Worm (Caenorhabditis elegans): ENCODE results near the gene Y77E11A.12.

Y77E11A.12 gene

DNA sequence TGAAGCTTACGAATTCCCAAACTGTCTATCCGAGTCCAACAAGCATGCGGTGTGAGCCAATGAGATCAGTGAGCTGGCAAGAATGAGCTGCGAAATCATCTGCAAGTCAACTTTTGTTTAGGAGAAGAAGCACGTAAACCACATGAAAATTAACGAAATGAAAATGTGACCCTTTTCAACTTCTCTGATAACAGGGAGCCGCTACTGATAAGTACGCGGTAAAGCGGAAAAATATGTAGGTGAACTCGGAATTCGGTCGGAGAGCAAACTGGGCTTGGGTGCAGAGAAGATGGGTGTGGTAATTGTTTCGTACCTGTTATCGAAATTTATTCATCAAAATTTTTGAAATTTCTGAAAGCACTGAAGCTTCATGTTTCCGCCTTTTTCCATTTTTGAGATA, 41.6 kb upstream of the Y77E11A.12 start, which contains the start of gene clec-172:
Gene clec-172 (minus strand): TSS at position 101 of the 400 bp plus-strand sequence.
- TF ChIP-seq zfh-2 (GFP tag; conservative IDR thresholded peaks at IDR 0.05) (no peak), nhr-80 (tag; optimal IDR thresholded peaks at IDR 0.05) (peak; percentile 1), hmg-1.2 (GFP tag; IDR thresholded peaks at IDR 0.05) (no peak), xnd-1 (tag; optimal IDR thresholded peaks at IDR 0.05) (no peak)

DNA sequence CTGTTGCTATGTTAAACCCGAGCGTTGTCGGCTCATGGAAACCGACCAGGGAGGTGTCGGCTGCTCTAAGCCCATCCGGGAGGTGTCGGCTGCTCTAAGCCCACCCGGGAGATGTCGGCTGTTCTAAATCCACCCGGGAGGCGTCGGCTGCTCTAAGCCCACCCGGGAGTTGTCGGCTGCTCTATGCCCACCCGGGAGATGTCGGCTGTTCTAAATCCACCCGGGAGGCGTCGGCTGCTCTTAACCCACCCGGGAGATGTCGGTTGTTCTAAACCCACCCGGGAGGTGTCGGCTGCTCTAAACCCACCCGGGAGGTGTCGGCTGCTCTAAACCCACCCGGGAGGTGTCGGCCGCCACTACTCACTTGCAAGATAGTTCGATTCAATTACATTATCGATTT, 41.0 kb upstream of the Y77E11A.12 start:
- peak; percentile 91 for TF ChIP-seq zfh-2 (GFP tag; conservative IDR thresholded peaks at IDR 0.05)
- no peak for TF ChIP-seq snpc-4 (GFP tag; optimal IDR thresholded peaks at IDR 0.05)
- TF ChIP-seq snpc-4 (tag; optimal IDR thresholded peaks at IDR 0.05) = peak in 1 of 4 experiments; percentile 51
- TF ChIP-seq hlh-26 (GFP tag; conservative IDR thresholded peaks at IDR 0.05) = no peak
- TF ChIP-seq egrh-3 (GFP tag; IDR thresholded peaks at IDR 0.05) = peak; percentile 90
- no peak for TF ChIP-seq K12H6.12 (tag; optimal IDR thresholded peaks at IDR 0.05)
- 0 out of 2 replicates have a peak, but pooled peaks have one; percentile 28 for TF ChIP-seq lin-26 (GFP tag; IDR thresholded peaks at IDR 0.05)

DNA sequence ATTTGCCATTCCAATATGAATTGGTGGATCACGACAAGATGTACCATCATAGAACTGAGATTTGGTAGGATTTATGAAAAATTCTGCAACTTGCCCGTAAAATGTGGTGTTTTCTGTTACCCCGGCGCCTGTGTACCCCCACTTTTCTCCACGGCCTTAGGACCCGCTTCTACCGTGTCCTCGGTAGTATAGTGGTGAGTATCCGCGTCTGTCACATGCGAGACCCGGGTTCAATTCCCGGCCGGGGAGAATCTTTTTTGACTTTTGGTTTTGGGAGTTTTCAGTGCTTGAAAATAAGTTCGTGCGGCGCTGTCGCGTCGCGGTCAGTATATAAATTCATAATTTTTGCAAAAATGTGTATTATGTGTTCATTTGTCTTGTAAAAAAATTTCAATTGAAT, 39.5 kb upstream of the Y77E11A.12 start:
- peak; percentile 25 for TF ChIP-seq attf-5 (GFP tag; optimal IDR thresholded peaks at IDR 0.05)
- TF ChIP-seq nhr-179 (tag; optimal IDR thresholded peaks at IDR 0.05) = no peak
- no peak for TF ChIP-seq sptf-2 (GFP tag; optimal IDR thresholded peaks at IDR 0.05)
- no peak for TF ChIP-seq snpc-4 (GFP tag; optimal IDR thresholded peaks at IDR 0.05)
- peak in 1 of 4 experiments; percentile 12 for TF ChIP-seq snpc-4 (tag; optimal IDR thresholded peaks at IDR 0.05)
- no peak for TF ChIP-seq K11D2.4 (GFP tag; IDR thresholded peaks at IDR 0.05)
- peak; percentile 85 for TF ChIP-seq lin-26 (GFP tag; IDR thresholded peaks at IDR 0.05)
- TF ChIP-seq F49E8.2 (tag; optimal IDR thresholded peaks at IDR 0.05; ENCODE audit: insufficient read depth) = peak; percentile 18
- TF ChIP-seq D2030.7 (GFP tag; IDR thresholded peaks at IDR 0.05) = peak; percentile 56; the same call in 1 of the 2 replicates
- TF ChIP-seq Y53F4B.3 (GFP tag; IDR thresholded peaks at IDR 0.05) = 0 out of 2 replicates have a peak, but pooled peaks have one; percentile 19
- peak; percentile 64 for TF ChIP-seq die-1 (tag; optimal IDR thresholded peaks at IDR 0.05)
- TF ChIP-seq ceh-79 (tag; optimal IDR thresholded peaks at IDR 0.05) = no peak
- peak; percentile 74 for TF ChIP-seq B0261.1 (tag; optimal IDR thresholded peaks at IDR 0.05)
- TF ChIP-seq dox-1 (GFP tag; IDR thresholded peaks at IDR 0.05) = peak; percentile 52; the same call in 1 of the 2 replicates
- TF ChIP-seq rpc-1 (optimal IDR thresholded peaks at IDR 0.05) = peak; percentile 65
- TF ChIP-seq rpc-1 (tag; optimal IDR thresholded peaks at IDR 0.05) = peak; percentile 83
- peak; percentile 46 for TF ChIP-seq hmg-1.2 (GFP tag; IDR thresholded peaks at IDR 0.05)
- TF ChIP-seq madf-10 (tag; optimal IDR thresholded peaks at IDR 0.05) = peak; percentile 12
- TF ChIP-seq athp-1 (tag; optimal IDR thresholded peaks at IDR 0.05) = no peak
- TF ChIP-seq ztf-18 (tag; optimal IDR thresholded peaks at IDR 0.05) = peak; percentile 46
- no peak for TF ChIP-seq mel-28 (tag; optimal IDR thresholded peaks at IDR 0.05; ENCODE audit: borderline replicate concordance)
- 0 out of 2 replicates have a peak, but pooled peaks have one; percentile 59 for TF ChIP-seq nhr-120 (GFP tag; IDR thresholded peaks at IDR 0.05)
- no peak for TF ChIP-seq cebp-2 (GFP tag; IDR thresholded peaks at IDR 0.05)
- no peak for TF ChIP-seq ets-4 (GFP tag; optimal IDR thresholded peaks at IDR 0.05)
- 0 out of 2 replicates have a peak, but pooled peaks have one; percentile 27 for TF ChIP-seq rcor-1 (GFP tag; IDR thresholded peaks at IDR 0.05)
- TF ChIP-seq lsl-1 (GFP tag; optimal IDR thresholded peaks at IDR 0.05) = peak; percentile 9
- TF ChIP-seq mcd-1 (GFP tag; IDR thresholded peaks at IDR 0.05) = peak; percentile 37; the same call in 1 of the 2 replicates
- TF ChIP-seq lin-40 (tag; optimal IDR thresholded peaks at IDR 0.05) = no peak
- no peak for TF ChIP-seq T26A5.8 (tag; optimal IDR thresholded peaks at IDR 0.05)
- TF ChIP-seq him-1 (tag; optimal IDR thresholded peaks at IDR 0.05) = peak; percentile 83
- peak; percentile 21 for TF ChIP-seq mxl-1 (tag; optimal IDR thresholded peaks at IDR 0.05)
- TF ChIP-seq akir-1 (GFP tag; optimal IDR thresholded peaks at IDR 0.05) = no peak
- peak; percentile 14 for TF ChIP-seq snpc-1.3 (tag; optimal IDR thresholded peaks at IDR 0.05; ENCODE audit: insufficient read depth)
- TF ChIP-seq madf-6 (GFP tag; IDR thresholded peaks at IDR 0.05) = 0 out of 2 replicates have a peak, but pooled peaks have one; percentile 31
- TF ChIP-seq snpc-1.1 (tag; optimal IDR thresholded peaks at IDR 0.05; ENCODE audit: insufficient read depth) = peak; percentile 27
- no peak for TF ChIP-seq let-607 (tag; optimal IDR thresholded peaks at IDR 0.05)
- TF ChIP-seq F57A8.1 (GFP tag; optimal IDR thresholded peaks at IDR 0.05) = no peak
- TF ChIP-seq F33H1.4 (GFP tag; IDR thresholded peaks at IDR 0.05) = 0 out of 2 replicates have a peak, but pooled peaks have one; percentile 27

Measured in whole organism, young adult.